Worm (Caenorhabditis elegans) whole organism, L2 larva: ENCODE data around the gene C09G9.8.

Source experiments
- egl-27 ChIP-seq: sonication (generic microtip); optimal IDR thresholded peaks from 3 replicates; lab custom pipeline; 2017; ENCODE audit warnings: missing biosample characterization, missing genetic modification reagents, missing genetic modification characterization
- elt-1 ChIP-seq: fragments of 150-350 bp; optimal IDR thresholded peaks from 2 replicates; lab custom pipeline; 2014; ENCODE audit warnings: missing biosample characterization, missing genetic modification characterization
- lin-11 ChIP-seq: fragments of 150-350 bp; sonication (generic microtip); optimal IDR thresholded peaks from 2 replicates; lab custom pipeline; 2014; ENCODE audit warnings: missing biosample characterization, missing genetic modification characterization, inconsistent platforms, mixed read lengths
- nhr-10 ChIP-seq: sonication (generic microtip); optimal IDR thresholded peaks from 2 replicates; lab custom pipeline; 2017; ENCODE audit warnings: missing biosample characterization, missing genetic modification characterization
- nhr-11 ChIP-seq: fragments of 150-350 bp; optimal IDR thresholded peaks from 2 replicates; lab custom pipeline; 2014; ENCODE audit warnings: missing biosample characterization, missing genetic modification characterization
- sma-3 ChIP-seq: sonication (generic microtip); optimal IDR thresholded peaks from 2 replicates; lab custom pipeline; 2016; ENCODE audit warnings: missing genetic modification reagents, missing genetic modification characterization, missing compliant biosample characterization
- zag-1 ChIP-seq: fragments of 150-350 bp; optimal IDR thresholded peaks from 2 replicates; lab custom pipeline; 2014; ENCODE audit warnings: missing biosample characterization, missing genetic modification characterization

- TF ChIP-seq zag-1 (tag; lab: Kevin White, UChicago): no peak
- no peak for TF ChIP-seq nhr-10
- no peak for TF ChIP-seq lin-11
- no peak for TF ChIP-seq egl-27
- TF ChIP-seq nhr-11 (tag; lab: Kevin White, UChicago): no peak
- no peak for TF ChIP-seq elt-1
- no peak for TF ChIP-seq sma-3 (GFP tag; lab: Kevin White, UChicago)
These were observed 44.7 kb downstream of the C09G9.8 start, which contains the start of the genes D1046.2 and cfim-2 for ce11 chrIV:8925990-8926389.
